Fruit fly (Drosophila melanogaster): ENCODE results near the gene sti.

Gene sti

dm6 chr3L:12482246-12482645, 32.4 kb downstream of the sti start, which contains the start of gene CG33725:
Gene CG33725, plus strand, starts transcription at chr3L:12482609.
- TF ChIP-seq lola (GFP tag; optimal IDR thresholded peaks at IDR 0.05) (no peak), jim (GFP tag; optimal IDR thresholded peaks at IDR 0.05) (no peak), Hr83 (GFP tag; optimal IDR thresholded peaks at IDR 0.05; ENCODE audit: poor library complexity, severe bottlenecking) (no peak), Mio (GFP tag; optimal IDR thresholded peaks at IDR 0.05) (no peak), dsf (GFP tag; optimal IDR thresholded peaks at IDR 0.05; ENCODE audit: borderline replicate concordance) (no peak), Abd-B (GFP tag; optimal IDR thresholded peaks at IDR 0.05) (no peak), dmrt93B (GFP tag; optimal IDR thresholded peaks at IDR 0.05) (no peak), Dif (GFP tag; optimal IDR thresholded peaks at IDR 0.05; ENCODE audit: partially characterized antibody) (no peak), h (GFP tag; optimal IDR thresholded peaks at IDR 0.05) (no peak), sage (GFP tag; optimal IDR thresholded peaks at IDR 0.05) (no peak), Sp1 (GFP tag; optimal IDR thresholded peaks at IDR 0.05) (no peak)

dm6 chr3L:12478229-12478628, 36.4 kb downstream of the sti start:
- TF ChIP-seq Mio (GFP tag; optimal IDR thresholded peaks at IDR 0.05) = no peak
- TF ChIP-seq OdsH (GFP tag; optimal IDR thresholded peaks at IDR 0.05) = no peak
- no peak for TF ChIP-seq sage (GFP tag; optimal IDR thresholded peaks at IDR 0.05)
- no peak for TF ChIP-seq Rel (GFP tag; optimal IDR thresholded peaks at IDR 0.05)
- TF ChIP-seq Rel (tag; optimal IDR thresholded peaks at IDR 0.05) = no peak
- TF ChIP-seq Jra (GFP tag; optimal IDR thresholded peaks at IDR 0.05) = no peak
- no peak for TF ChIP-seq Abd-B (GFP tag; optimal IDR thresholded peaks at IDR 0.05)
- no peak for TF ChIP-seq tai (GFP tag; optimal IDR thresholded peaks at IDR 0.05)
- TF ChIP-seq Hr78 (GFP tag; optimal IDR thresholded peaks at IDR 0.05) = no peak
- no peak for TF ChIP-seq Vsx2 (GFP tag; optimal IDR thresholded peaks at IDR 0.05; ENCODE audit: partially characterized antibody)
- no peak for TF ChIP-seq fru (GFP tag; optimal IDR thresholded peaks at IDR 0.05)
- no peak for TF ChIP-seq Hr83 (GFP tag; optimal IDR thresholded peaks at IDR 0.05; ENCODE audit: poor library complexity, severe bottlenecking)
- TF ChIP-seq dsf (GFP tag; optimal IDR thresholded peaks at IDR 0.05; ENCODE audit: borderline replicate concordance) = no peak
- TF ChIP-seq br (GFP tag; optimal IDR thresholded peaks at IDR 0.05) = no peak

dm6 chr3L:12471471-12471978, 43.1 kb downstream of the sti start, which contains the start of gene CG10616:
Gene CG10616, plus strand, starts transcription at chr3L:12471728.
- no peak for TF ChIP-seq br (GFP tag; optimal IDR thresholded peaks at IDR 0.05)
- no peak for TF ChIP-seq Vsx2 (GFP tag; optimal IDR thresholded peaks at IDR 0.05; ENCODE audit: partially characterized antibody)
- TF ChIP-seq CrebA (GFP tag; optimal IDR thresholded peaks at IDR 0.05; ENCODE audit: borderline replicate concordance) = peak; percentile 18
- TF ChIP-seq tai (GFP tag; optimal IDR thresholded peaks at IDR 0.05) = no peak
- peak; percentile 43 for TF ChIP-seq Jra (GFP tag; optimal IDR thresholded peaks at IDR 0.05)
- TF ChIP-seq Mio (GFP tag; optimal IDR thresholded peaks at IDR 0.05) = no peak
- TF ChIP-seq Dfd (GFP tag; optimal IDR thresholded peaks at IDR 0.05) = no peak
- TF ChIP-seq Rel (GFP tag; optimal IDR thresholded peaks at IDR 0.05) = no peak
- TF ChIP-seq Rel (tag; optimal IDR thresholded peaks at IDR 0.05) = peak; percentile 95
- TF ChIP-seq Dif (GFP tag; optimal IDR thresholded peaks at IDR 0.05; ENCODE audit: partially characterized antibody) = no peak
- TF ChIP-seq dmrt93B (GFP tag; optimal IDR thresholded peaks at IDR 0.05) = no peak

dm6 chr3L:12470509-12470908, 44.1 kb downstream of the sti start:
- TF ChIP-seq foxo (GFP tag; optimal IDR thresholded peaks at IDR 0.05) = no peak
- TF ChIP-seq sv (GFP tag; optimal IDR thresholded peaks at IDR 0.05) = no peak
- TF ChIP-seq Mio (GFP tag; optimal IDR thresholded peaks at IDR 0.05) = no peak
- TF ChIP-seq Rel (GFP tag; optimal IDR thresholded peaks at IDR 0.05) = no peak
- TF ChIP-seq Rel (tag; optimal IDR thresholded peaks at IDR 0.05) = no peak
- TF ChIP-seq GATAd (GFP tag; optimal IDR thresholded peaks at IDR 0.05) = no peak
- TF ChIP-seq dl (GFP tag; optimal IDR thresholded peaks at IDR 0.05; ENCODE audit: insufficient read depth in 1 of 2, partially characterized antibody in 2 of 2) = no peak
- TF ChIP-seq brk (GFP tag; optimal IDR thresholded peaks at IDR 0.05) = no peak
- no peak for TF ChIP-seq Hr83 (GFP tag; optimal IDR thresholded peaks at IDR 0.05; ENCODE audit: poor library complexity, severe bottlenecking)
- no peak for TF ChIP-seq sage (GFP tag; optimal IDR thresholded peaks at IDR 0.05)
- TF ChIP-seq Dfd (GFP tag; optimal IDR thresholded peaks at IDR 0.05) = no peak
- TF ChIP-seq HLH106 (tag; optimal IDR thresholded peaks at IDR 0.05) = no peak
- no peak for TF ChIP-seq Vsx2 (GFP tag; optimal IDR thresholded peaks at IDR 0.05; ENCODE audit: partially characterized antibody)
- no peak for TF ChIP-seq Jra (GFP tag; optimal IDR thresholded peaks at IDR 0.05)
- no peak for TF ChIP-seq fru (GFP tag; optimal IDR thresholded peaks at IDR 0.05)
- TF ChIP-seq OdsH (GFP tag; optimal IDR thresholded peaks at IDR 0.05) = no peak
- TF ChIP-seq CG9705 (GFP tag; optimal IDR thresholded peaks at IDR 0.05) = no peak

- TF ChIP-seq jim (GFP tag; optimal IDR thresholded peaks at IDR 0.05) (no peak), Hnf4 (GFP tag; optimal IDR thresholded peaks at IDR 0.05) (no peak), Dfd (GFP tag; optimal IDR thresholded peaks at IDR 0.05) (no peak), dl (GFP tag; optimal IDR thresholded peaks at IDR 0.05; ENCODE audit: insufficient read depth in 1 of 2, partially characterized antibody in 2 of 2) (no peak), sage (GFP tag; optimal IDR thresholded peaks at IDR 0.05) (no peak), CG32264 (GFP tag; optimal IDR thresholded peaks at IDR 0.05) (no peak), tai (GFP tag; optimal IDR thresholded peaks at IDR 0.05) (no peak), Hr83 (GFP tag; optimal IDR thresholded peaks at IDR 0.05; ENCODE audit: poor library complexity, severe bottlenecking) (no peak), CG9705 (GFP tag; optimal IDR thresholded peaks at IDR 0.05) (no peak), Vsx2 (GFP tag; optimal IDR thresholded peaks at IDR 0.05; ENCODE audit: partially characterized antibody) (no peak), OdsH (GFP tag; optimal IDR thresholded peaks at IDR 0.05) (no peak), h (GFP tag; optimal IDR thresholded peaks at IDR 0.05) (no peak), usp (GFP tag; optimal IDR thresholded peaks at IDR 0.05) (no peak), Dif (GFP tag; optimal IDR thresholded peaks at IDR 0.05; ENCODE audit: partially characterized antibody) (no peak), dsf (GFP tag; optimal IDR thresholded peaks at IDR 0.05; ENCODE audit: borderline replicate concordance) (no peak), GATAd (GFP tag; optimal IDR thresholded peaks at IDR 0.05) (no peak), Jra (GFP tag; optimal IDR thresholded peaks at IDR 0.05) (no peak), fru (GFP tag; optimal IDR thresholded peaks at IDR 0.05) (no peak)
These were observed 44.9 kb downstream of the sti start, which contains the start of gene CG32102 for dm6 chr3L:12469684-12470083. Gene CG32102, minus strand, starts transcription at chr3L:12469784.

Data from whole organism, wandering third instar larva.